Worm (Caenorhabditis elegans) whole organism, young adult: ENCODE measurements around the gene ptr-13.

Experiments used
- C17E4.6 ChIP-seq: fragments of 200-800 bp; sonication (Bioruptor generic); IDR thresholded peaks from 2 replicates; pipeline ENCODE4 v1.3.6; 2022; ENCODE audit warnings: missing genetic modification reagents, missing genetic modification characterization, missing compliant biosample characterization
- D2030.7 ChIP-seq: fragments of 200-800 bp; sonication (Bioruptor generic); IDR thresholded peaks from 2 replicates; pipeline ENCODE4 v1.3.6; 2022; ENCODE audit warnings: missing genetic modification reagents, missing genetic modification characterization, missing compliant biosample characterization
- F10E7.11 ChIP-seq: sonication (generic microtip); optimal IDR thresholded peaks from 2 replicates; lab custom pipeline; 2017; ENCODE audit warnings: mild to moderate bottlenecking, missing genetic modification characterization, moderate library complexity, missing compliant biosample characterization
- F33H1.4 ChIP-seq: fragments of 200-800 bp; sonication (Bioruptor generic); IDR thresholded peaks from 2 replicates; pipeline ENCODE4 v1.3.6; 2022; ENCODE audit warnings: missing genetic modification reagents, missing genetic modification characterization, missing compliant biosample characterization
- F37B4.10 ChIP-seq: fragments of 200-800 bp; sonication (Bioruptor generic); IDR thresholded peaks from 2 replicates; pipeline ENCODE4 v1.3.6; 2022; ENCODE audit warnings: missing genetic modification characterization, missing compliant biosample characterization
- Y53G8AR.9 ChIP-seq: fragments of 200-800 bp; sonication (Bioruptor generic); conservative IDR thresholded peaks from 2 replicates; pipeline ENCODE4 v1.3.6; 2022; ENCODE audit warnings: missing genetic modification reagents, missing genetic modification characterization, missing compliant biosample characterization
- ama-1 ChIP-seq, 3 experiments: fragments of 150-350 bp in 1 of 3; sonication (generic microtip) in 2 of 3; optimal IDR thresholded peaks; 2 replicates each; lab custom pipeline; 2014 to 2018; ENCODE audit warnings: missing biosample characterization in 2 of 3, missing genetic modification characterization in 2 of 3, missing genetic modification reagents in 2 of 3
- bed-1 ChIP-seq: fragments of 200-800 bp; sonication (Bioruptor generic); IDR thresholded peaks from 2 replicates; pipeline ENCODE4 v1.3.6; 2022; ENCODE audit warnings: missing genetic modification reagents, missing genetic modification characterization, missing compliant biosample characterization
- bed-2 ChIP-seq: fragments of 200-800 bp; sonication (Bioruptor generic); IDR thresholded peaks from 2 replicates; pipeline ENCODE4 v1.3.6; 2022; ENCODE audit warnings: missing genetic modification reagents, missing genetic modification characterization, missing compliant biosample characterization
- ccch-3 ChIP-seq: fragments of 200-800 bp; sonication (Bioruptor generic); optimal IDR thresholded peaks from 2 replicates; lab custom pipeline; 2018; ENCODE audit warnings: mild to moderate bottlenecking, missing genetic modification characterization, missing compliant biosample characterization
- cebp-1 ChIP-seq, 2 experiments: fragments of 200-800 bp in 1 of 2; sonication (Bioruptor generic) in 1 of 2; sonication (generic microtip) in 1 of 2; IDR thresholded peaks in 1 of 2; optimal IDR thresholded peaks in 1 of 2; 2 replicates each; pipeline versions ENCODE4 v1.3.6 to Lab custom; 2017 to 2022; ENCODE audit warnings: missing compliant biosample characterization in 2 of 2, missing genetic modification characterization in 2 of 2, mild to moderate bottlenecking in 1 of 2, missing genetic modification reagents in 1 of 2, moderate library complexity in 1 of 2
- ceh-100 ChIP-seq: fragments of 200-800 bp; sonication (Bioruptor generic); IDR thresholded peaks from 2 replicates; pipeline ENCODE4 v1.3.6; 2022; ENCODE audit warnings: missing genetic modification reagents, missing genetic modification characterization, missing compliant biosample characterization
- ceh-27 ChIP-seq: fragments of 200-800 bp; sonication (Bioruptor generic); optimal IDR thresholded peaks from 2 replicates; lab custom pipeline; 2018; ENCODE audit warnings: mild to moderate bottlenecking, missing genetic modification characterization, moderate library complexity, missing compliant biosample characterization
- ceh-91 ChIP-seq: fragments of 200-800 bp; sonication (Bioruptor generic); IDR thresholded peaks from 2 replicates; pipeline ENCODE4 v1.3.6; 2022; ENCODE audit warnings: missing genetic modification reagents, missing genetic modification characterization, missing compliant biosample characterization
- chd-7 ChIP-seq: sonication (generic microtip); optimal IDR thresholded peaks from 2 replicates; lab custom pipeline; 2016; ENCODE audit warnings: mild to moderate bottlenecking, missing genetic modification characterization, moderate library complexity, missing compliant biosample characterization
- dox-1 ChIP-seq: fragments of 200-800 bp; sonication (Bioruptor generic); IDR thresholded peaks from 2 replicates; pipeline ENCODE4 v1.3.6; 2022; ENCODE audit warnings: missing genetic modification reagents, missing genetic modification characterization, missing compliant biosample characterization
- efl-1 ChIP-seq: fragments of 150-350 bp; optimal IDR thresholded peaks from 2 replicates; lab custom pipeline; 2014; ENCODE audit warnings: missing biosample characterization, missing genetic modification reagents, missing genetic modification characterization
- fkh-3 ChIP-seq: sonication (generic microtip); optimal IDR thresholded peaks from 2 replicates; lab custom pipeline; 2016; ENCODE audit warnings: mild to moderate bottlenecking, missing genetic modification characterization, missing compliant biosample characterization
- him-1 ChIP-seq: sonication (generic microtip); optimal IDR thresholded peaks from 2 replicates; lab custom pipeline; 2016; ENCODE audit warnings: missing genotype, missing genetic modification reagents, missing genetic modification characterization, missing compliant biosample characterization
- hmg-1.2 ChIP-seq: fragments of 200-800 bp; sonication (Bioruptor generic); IDR thresholded peaks from 2 replicates; pipeline ENCODE4 v1.3.6; 2022; ENCODE audit warnings: missing genetic modification reagents, missing genetic modification characterization, missing compliant biosample characterization
- hmg-20 ChIP-seq: fragments of 200-800 bp; sonication (Bioruptor generic); IDR thresholded peaks from 2 replicates; pipeline ENCODE4 v1.3.6; 2022; ENCODE audit warnings: missing genetic modification reagents, missing genetic modification characterization, missing compliant biosample characterization
- lag-1 ChIP-seq: fragments of 200-800 bp; sonication (Bioruptor generic); IDR thresholded peaks from 2 replicates; pipeline ENCODE4 v1.3.6; 2022; ENCODE audit warnings: missing genetic modification reagents, missing genetic modification characterization, missing compliant biosample characterization
- let-607 ChIP-seq, 2 experiments: fragments of 200-800 bp in 1 of 2; sonication (Bioruptor generic) in 1 of 2; sonication (generic microtip) in 1 of 2; optimal IDR thresholded peaks; 2 replicates each; lab custom pipeline; 2016 to 2018; ENCODE audit warnings: mild to moderate bottlenecking in 2 of 2, missing compliant biosample characterization in 2 of 2, missing genetic modification characterization in 2 of 2, moderate library complexity in 2 of 2, missing genotype in 1 of 2
- lsl-1 ChIP-seq: fragments of 200-800 bp; sonication (Bioruptor generic); optimal IDR thresholded peaks from 2 replicates; lab custom pipeline; 2018; ENCODE audit warnings: mild to moderate bottlenecking, missing genetic modification characterization, moderate library complexity, missing compliant biosample characterization
- madf-3 ChIP-seq: fragments of 200-800 bp; sonication (Bioruptor generic); IDR thresholded peaks from 2 replicates; pipeline ENCODE4 v1.3.6; 2022; ENCODE audit warnings: missing genetic modification reagents, missing genetic modification characterization, missing compliant biosample characterization
- madf-6 ChIP-seq: fragments of 200-800 bp; sonication (Bioruptor generic); IDR thresholded peaks from 2 replicates; pipeline ENCODE4 v1.3.6; 2022; ENCODE audit warnings: missing genetic modification reagents, missing genetic modification characterization, missing compliant biosample characterization
- madf-8 ChIP-seq: fragments of 200-800 bp; sonication (Bioruptor generic); conservative IDR thresholded peaks from 2 replicates; pipeline ENCODE4 v1.3.6; 2022; ENCODE audit warnings: missing genetic modification reagents, missing genetic modification characterization, missing compliant biosample characterization
- mxl-1 ChIP-seq: sonication (generic microtip); optimal IDR thresholded peaks from 2 replicates; lab custom pipeline; 2016; ENCODE audit warnings: missing genetic modification characterization, missing compliant biosample characterization
- nfya-2 ChIP-seq: fragments of 200-800 bp; sonication (Bioruptor generic); IDR thresholded peaks from 2 replicates; pipeline ENCODE4 v1.3.6; 2022; ENCODE audit warnings: missing genetic modification reagents, missing genetic modification characterization, missing compliant biosample characterization
- nhr-80 ChIP-seq: sonication (generic microtip); optimal IDR thresholded peaks from 2 replicates; lab custom pipeline; 2016; ENCODE audit warnings: missing genetic modification characterization, missing compliant biosample characterization
- pbrm-1 ChIP-seq: fragments of 200-800 bp; sonication (Bioruptor generic); IDR thresholded peaks from 2 replicates; pipeline ENCODE4 v1.3.6; 2022; ENCODE audit warnings: missing genetic modification reagents, missing genetic modification characterization, missing compliant biosample characterization
- pha-4 ChIP-seq: fragments of 150-350 bp; sonication (generic microtip); optimal IDR thresholded peaks from 2 replicates; lab custom pipeline; 2014; ENCODE audit warnings: missing biosample characterization, missing genetic modification reagents, missing genetic modification characterization
- rec-8 ChIP-seq, 2 experiments: sonication (generic microtip); optimal IDR thresholded peaks; 2 replicates each; lab custom pipeline; 2016; ENCODE audit warnings: mild to moderate bottlenecking in 2 of 2, missing genetic modification characterization in 2 of 2, missing genetic modification reagents in 2 of 2, missing genotype in 2 of 2, missing biosample characterization in 1 of 2, missing compliant biosample characterization in 1 of 2, moderate library complexity in 1 of 2
- repo-1 ChIP-seq: sonication (generic microtip); optimal IDR thresholded peaks from 2 replicates; lab custom pipeline; 2017; ENCODE audit warnings: mild to moderate bottlenecking, missing genetic modification characterization, missing compliant biosample characterization
- snpc-1.3 ChIP-seq: sonication (generic microtip); optimal IDR thresholded peaks from 2 replicates; lab custom pipeline; 2017; ENCODE audit warnings: missing genetic modification characterization, mild to moderate bottlenecking, missing compliant biosample characterization, antibody characterized with exemption, moderate library complexity, missing genotype, missing genetic modification reagents; ENCODE audit not compliant: insufficient read depth
- snpc-4 ChIP-seq, 5 experiments: fragments of 150-350 bp in 1 of 5; sonication (generic microtip) in 4 of 5; optimal IDR thresholded peaks; 2 replicates each; lab custom pipeline; 2014 to 2018; ENCODE audit warnings: missing genetic modification characterization in 5 of 5, missing biosample characterization in 3 of 5, antibody characterized with exemption in 2 of 5, mild to moderate bottlenecking in 2 of 5, missing compliant biosample characterization in 2 of 5, missing genotype in 2 of 5, moderate library complexity in 2 of 5, missing genetic modification reagents in 1 of 5
- tbp1 ChIP-seq: fragments of 200-800 bp; sonication (Bioruptor generic); optimal IDR thresholded peaks from 2 replicates; lab custom pipeline; 2018; ENCODE audit warnings: mild to moderate bottlenecking, missing genetic modification characterization, missing compliant biosample characterization
- tbx-9 ChIP-seq: sonication (generic microtip); optimal IDR thresholded peaks from 2 replicates; lab custom pipeline; 2016; ENCODE audit warnings: borderline replicate concordance, missing genetic modification characterization, inconsistent platforms, missing compliant biosample characterization
- tlf-1 ChIP-seq: fragments of 200-800 bp; sonication (Bioruptor generic); optimal IDR thresholded peaks from 2 replicates; lab custom pipeline; 2018; ENCODE audit warnings: mild to moderate bottlenecking, missing genetic modification characterization, missing compliant biosample characterization
- zim-3 ChIP-seq: sonication (generic microtip); optimal IDR thresholded peaks from 2 replicates; lab custom pipeline; 2017; ENCODE audit warnings: mild to moderate bottlenecking, missing genetic modification characterization, moderate library complexity, missing compliant biosample characterization
- ztf-22 ChIP-seq: fragments of 200-800 bp; sonication (Bioruptor generic); optimal IDR thresholded peaks from 2 replicates; lab custom pipeline; 2018; ENCODE audit warnings: mild to moderate bottlenecking, missing genetic modification characterization, moderate library complexity, missing compliant biosample characterization
- ztf-26 ChIP-seq: sonication (generic microtip); optimal IDR thresholded peaks from 2 replicates; lab custom pipeline; 2017; ENCODE audit warnings: missing genetic modification characterization, missing compliant biosample characterization

The ptr-13 gene

DNA sequence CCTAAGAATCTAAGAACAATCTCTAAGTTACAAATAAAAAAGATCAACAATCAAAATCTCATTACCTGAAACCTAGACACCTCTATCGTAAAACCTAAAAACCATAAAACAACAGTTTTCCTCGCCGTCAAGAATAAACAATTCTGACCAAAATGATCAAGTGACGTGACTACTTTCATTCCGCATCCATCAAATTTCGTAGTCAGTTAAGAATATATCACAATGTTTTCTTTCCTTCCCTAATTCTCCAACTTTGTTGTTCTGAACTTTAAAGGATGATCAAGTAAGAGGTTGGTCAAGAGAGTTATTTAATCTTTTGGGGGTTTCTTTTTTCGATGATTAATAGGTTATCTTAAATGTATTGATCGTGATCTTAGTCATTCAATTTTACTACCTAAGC, 1.0 kb upstream of the ptr-13 start:
- TF ChIP-seq bed-1 (GFP tag; lab: Robert Waterston, UW): no peak
- TF ChIP-seq ceh-27 (GFP tag; lab: Kevin White, UChicago): no peak

- no peak for TF ChIP-seq ztf-22 (GFP tag; lab: Kevin White, UChicago)
- TF ChIP-seq ceh-27 (GFP tag; lab: Kevin White, UChicago): no peak
- TF ChIP-seq pha-4: no peak
- TF ChIP-seq snpc-1.3 (tag; lab: Kevin White, UChicago): no peak
- TF ChIP-seq zim-3 (tag; lab: Kevin White, UChicago): no peak
- no peak for TF ChIP-seq hmg-20 (GFP tag; lab: Robert Waterston, UW)
- no peak for TF ChIP-seq F10E7.11 (tag; lab: Kevin White, UChicago)
- no peak for TF ChIP-seq mxl-1 (tag; lab: Kevin White, UChicago)
- TF ChIP-seq lag-1 (GFP tag; lab: Robert Waterston, UW): no peak
- TF ChIP-seq ceh-100: no peak
- no peak for TF ChIP-seq him-1 (tag; lab: Kevin White, UChicago)
- no peak for TF ChIP-seq nhr-80 (tag; lab: Kevin White, UChicago)
- no peak for TF ChIP-seq C17E4.6 (GFP tag; lab: Robert Waterston, UW)
- TF ChIP-seq let-607 (tag; optimal IDR thresholded peaks at IDR 0.05; lab: Kevin White, UChicago): no peak
- TF ChIP-seq fkh-3: no peak
- no peak for TF ChIP-seq efl-1 (GFP tag; lab: Kevin White, UChicago)
- no peak for TF ChIP-seq hmg-1.2 (GFP tag; lab: Robert Waterston, UW)
- TF ChIP-seq chd-7 (tag; lab: Kevin White, UChicago): no peak
- TF ChIP-seq madf-8: no peak
- no peak for TF ChIP-seq ztf-26 (tag; lab: Kevin White, UChicago)
- TF ChIP-seq, all 124 proteins: peak for 0
These were observed 606 bp downstream of the ptr-13 start for ce11 chrII:11161675-11162074.

- no peak for TF ChIP-seq ama-1 (optimal IDR thresholded peaks at IDR 0.05; lab: Kevin White, UChicago)
- peak in 1 of 2 experiments; percentile 75 for TF ChIP-seq ama-1 (GFP tag; optimal IDR thresholded peaks at IDR 0.05; lab: Kevin White, UChicago)
- no peak for TF ChIP-seq Y53G8AR.9 (GFP tag; lab: Robert Waterston, UW)
- peak; percentile 19; the same call in 1 of the 2 replicates for TF ChIP-seq madf-8
- TF ChIP-seq bed-1 (GFP tag; lab: Robert Waterston, UW): no peak
- no peak for TF ChIP-seq tlf-1 (GFP tag; lab: Kevin White, UChicago)
- peak; percentile 84 for TF ChIP-seq him-1 (tag; lab: Kevin White, UChicago)
- TF ChIP-seq fkh-3: peak; percentile 3
- TF ChIP-seq lsl-1 (GFP tag; lab: Kevin White, UChicago): peak; percentile 47
- no peak for TF ChIP-seq cebp-1 (GFP tag; IDR thresholded peaks at IDR 0.05; lab: Robert Waterston, UW)
- peak; percentile 64 for TF ChIP-seq cebp-1 (tag; optimal IDR thresholded peaks at IDR 0.05; lab: Kevin White, UChicago)
- no peak for TF ChIP-seq ceh-91 (GFP tag; lab: Robert Waterston, UW)
- TF ChIP-seq lag-1 (GFP tag; lab: Robert Waterston, UW): no peak
- no peak for TF ChIP-seq F37B4.10 (GFP tag; lab: Robert Waterston, UW)
- peak; percentile 59; the same call in 1 of the 2 replicates for TF ChIP-seq D2030.7 (GFP tag; lab: Robert Waterston, UW)
- TF ChIP-seq bed-2: no peak
- peak; percentile 58 for TF ChIP-seq madf-6
- TF ChIP-seq pbrm-1 (GFP tag; lab: Robert Waterston, UW): peak; percentile 72
- TF ChIP-seq madf-3 (GFP tag; lab: Robert Waterston, UW): no peak
- TF ChIP-seq nfya-2 (GFP tag; lab: Robert Waterston, UW): no peak
- TF ChIP-seq ccch-3 (GFP tag; lab: Kevin White, UChicago): no peak
- no peak for TF ChIP-seq tbx-9
- peak; percentile 51; the same call in 1 of the 2 replicates for TF ChIP-seq C17E4.6 (GFP tag; lab: Robert Waterston, UW)
- TF ChIP-seq repo-1 (tag; lab: Kevin White, UChicago): no peak
- peak; percentile 36 for TF ChIP-seq snpc-4 (GFP tag; optimal IDR thresholded peaks at IDR 0.05; lab: Kevin White, UChicago)
- peak; percentile 10 to 83 (median 71) for TF ChIP-seq snpc-4 (tag; optimal IDR thresholded peaks at IDR 0.05; lab: Kevin White, UChicago)
- TF ChIP-seq dox-1 (GFP tag; lab: Robert Waterston, UW): peak; percentile 73
- peak; percentile 98 for TF ChIP-seq tbp1
- no peak for TF ChIP-seq F10E7.11 (tag; lab: Kevin White, UChicago)
- no peak for TF ChIP-seq pha-4
- TF ChIP-seq F33H1.4 (GFP tag; lab: Robert Waterston, UW): peak; percentile 60
- TF ChIP-seq chd-7 (tag; lab: Kevin White, UChicago): peak; percentile 44
- TF ChIP-seq rec-8 (tag; optimal IDR thresholded peaks at IDR 0.05; lab: Kevin White, UChicago): peak in 1 of 2 experiments; percentile 54
These were observed 4.6 kb downstream of the ptr-13 start for ce11 chrII:11157660-11158059.
